Worm (Caenorhabditis elegans): Measurements from ENCODE around the gene Y38H6C.18.

- TF ChIP-seq T07F8.4 (tag; optimal IDR thresholded peaks at IDR 0.05) = no peak
- TF ChIP-seq aptf-2 (GFP tag; conservative IDR thresholded peaks at IDR 0.05) = no peak
- no peak for TF ChIP-seq nhr-80 (tag; optimal IDR thresholded peaks at IDR 0.05)
- no peak for TF ChIP-seq unc-62 (GFP tag; optimal IDR thresholded peaks at IDR 0.05)
- no peak for TF ChIP-seq bed-2 (GFP tag; IDR thresholded peaks at IDR 0.05)
- no peak for TF ChIP-seq nhr-27 (tag; optimal IDR thresholded peaks at IDR 0.05)
- no peak for TF ChIP-seq lsl-1 (GFP tag; optimal IDR thresholded peaks at IDR 0.05)
- no peak for TF ChIP-seq hmg-20 (GFP tag; IDR thresholded peaks at IDR 0.05)
- TF ChIP-seq hlh-26 (GFP tag; conservative IDR thresholded peaks at IDR 0.05) = no peak
Observed at ce11 chrV:20545742-20546141, 1.2 kb downstream of the Y38H6C.18 start.
